Worm (Caenorhabditis elegans) whole organism, L2 larva: ENCODE measurements around the gene C49F5.8.

Experiments used
- C34F6.9 ChIP-seq: fragments of 150-350 bp; optimal IDR thresholded peaks from 2 replicates; lab custom pipeline; 2014; ENCODE audit warnings: missing biosample characterization, missing genetic modification characterization
- F13H6.1 ChIP-seq: sonication (generic microtip); optimal IDR thresholded peaks from 2 replicates; lab custom pipeline; 2016; ENCODE audit warnings: missing genetic modification characterization, missing compliant biosample characterization
- R02D3.7 ChIP-seq: fragments of 150-350 bp; optimal IDR thresholded peaks from 2 replicates; lab custom pipeline; 2014; ENCODE audit warnings: missing biosample characterization, missing genetic modification characterization
- Y55F3AM.14 ChIP-seq: fragments of 200-800 bp; sonication (Bioruptor generic); optimal IDR thresholded peaks from 2 replicates; lab custom pipeline; 2018; ENCODE audit warnings: mild to moderate bottlenecking, missing genetic modification characterization, missing compliant biosample characterization
- ZK546.5 ChIP-seq: sonication (generic microtip); optimal IDR thresholded peaks from 2 replicates; lab custom pipeline; 2017; ENCODE audit warnings: missing biosample characterization, missing genetic modification characterization
- alr-1 ChIP-seq: fragments of 150-350 bp; optimal IDR thresholded peaks from 2 replicates; lab custom pipeline; 2014; ENCODE audit warnings: missing biosample characterization, missing genetic modification characterization
- aly-2 ChIP-seq: fragments of 150-350 bp; optimal IDR thresholded peaks from 2 replicates; lab custom pipeline; 2014; ENCODE audit warnings: missing biosample characterization, missing genetic modification characterization
- ama-1 ChIP-seq: fragments of 150-350 bp; optimal IDR thresholded peaks from 2 replicates; lab custom pipeline; 2018; ENCODE audit warnings: inconsistent platforms
- blmp-1 ChIP-seq: sonication (generic microtip); optimal IDR thresholded peaks from 2 replicates; lab custom pipeline; 2017; ENCODE audit warnings: missing genetic modification characterization, mild to moderate bottlenecking, missing compliant biosample characterization, antibody characterized with exemption, moderate library complexity; ENCODE audit not compliant: insufficient read depth
- ceh-16 ChIP-seq: fragments of 150-350 bp; optimal IDR thresholded peaks from 2 replicates; lab custom pipeline; 2014; ENCODE audit warnings: missing biosample characterization, missing genetic modification characterization
- ceh-82 ChIP-seq: fragments of 150-350 bp; optimal IDR thresholded peaks from 2 replicates; lab custom pipeline; 2014; ENCODE audit warnings: missing biosample characterization, missing genetic modification characterization
- crh-2 ChIP-seq: sonication (generic microtip); optimal IDR thresholded peaks from 2 replicates; lab custom pipeline; 2017; ENCODE audit warnings: missing biosample characterization, missing genetic modification characterization
- dmd-4 ChIP-seq: sonication (generic microtip); optimal IDR thresholded peaks from 2 replicates; lab custom pipeline; 2017; ENCODE audit warnings: missing biosample characterization, missing genetic modification characterization
- egl-27 ChIP-seq: sonication (generic microtip); optimal IDR thresholded peaks from 3 replicates; lab custom pipeline; 2017; ENCODE audit warnings: missing biosample characterization, missing genetic modification reagents, missing genetic modification characterization
- elt-1 ChIP-seq: fragments of 150-350 bp; optimal IDR thresholded peaks from 2 replicates; lab custom pipeline; 2014; ENCODE audit warnings: missing biosample characterization, missing genetic modification characterization
- elt-3 ChIP-seq: sonication (generic microtip); optimal IDR thresholded peaks from 2 replicates; lab custom pipeline; 2017; ENCODE audit warnings: missing biosample characterization, missing genetic modification characterization
- fos-1 ChIP-seq: fragments of 150-350 bp; optimal IDR thresholded peaks from 2 replicates; lab custom pipeline; 2014; ENCODE audit warnings: missing biosample characterization, missing genetic modification characterization
- gmeb-1 ChIP-seq: fragments of 150-350 bp; optimal IDR thresholded peaks from 2 replicates; lab custom pipeline; 2014; ENCODE audit warnings: missing biosample characterization, missing genetic modification characterization
- lin-11 ChIP-seq: fragments of 150-350 bp; sonication (generic microtip); optimal IDR thresholded peaks from 2 replicates; lab custom pipeline; 2014; ENCODE audit warnings: missing biosample characterization, missing genetic modification characterization, inconsistent platforms, mixed read lengths
- lin-13 ChIP-seq: fragments of 150-350 bp; optimal IDR thresholded peaks from 2 replicates; lab custom pipeline; 2014; ENCODE audit warnings: missing biosample characterization, missing genetic modification reagents, missing genetic modification characterization
- lin-39 ChIP-seq: fragments of 150-350 bp; optimal IDR thresholded peaks from 2 replicates; lab custom pipeline; 2014; ENCODE audit warnings: missing biosample characterization, missing genetic modification reagents, missing genetic modification characterization
- lsy-2 ChIP-seq, 2 experiments: fragments of 150-350 bp in 1 of 2; sonication (generic microtip) in 1 of 2; optimal IDR thresholded peaks; 2 replicates each; lab custom pipeline; 2014 to 2017; ENCODE audit warnings: missing biosample characterization in 2 of 2, missing genetic modification characterization in 2 of 2
- mab-5 ChIP-seq: fragments of 150-350 bp; optimal IDR thresholded peaks from 2 replicates; lab custom pipeline; 2014; ENCODE audit warnings: missing biosample characterization, missing genetic modification characterization
- mbf-1 ChIP-seq: sonication (generic microtip); optimal IDR thresholded peaks from 2 replicates; lab custom pipeline; 2017; ENCODE audit warnings: missing biosample characterization, missing genetic modification characterization
- mdl-1 ChIP-seq, 2 experiments: fragments of 150-350 bp in 1 of 2; sonication (generic microtip) in 1 of 2; optimal IDR thresholded peaks; 2 replicates each; lab custom pipeline; 2017; ENCODE audit warnings: missing biosample characterization in 2 of 2, missing genetic modification characterization in 2 of 2
- nhr-10 ChIP-seq: sonication (generic microtip); optimal IDR thresholded peaks from 2 replicates; lab custom pipeline; 2017; ENCODE audit warnings: missing biosample characterization, missing genetic modification characterization
- nhr-11 ChIP-seq: fragments of 150-350 bp; optimal IDR thresholded peaks from 2 replicates; lab custom pipeline; 2014; ENCODE audit warnings: missing biosample characterization, missing genetic modification characterization
- nhr-12 ChIP-seq: fragments of 150-350 bp; optimal IDR thresholded peaks from 2 replicates; lab custom pipeline; 2014; ENCODE audit warnings: missing biosample characterization, missing genetic modification characterization
- nhr-129 ChIP-seq: fragments of 150-350 bp; optimal IDR thresholded peaks from 2 replicates; lab custom pipeline; 2014; ENCODE audit warnings: missing biosample characterization, missing genetic modification characterization
- nhr-21 ChIP-seq: fragments of 150-350 bp; optimal IDR thresholded peaks from 2 replicates; lab custom pipeline; 2014; ENCODE audit warnings: missing biosample characterization, missing genetic modification characterization
- nhr-23 ChIP-seq: fragments of 150-350 bp; optimal IDR thresholded peaks from 2 replicates; lab custom pipeline; 2014; ENCODE audit warnings: missing biosample characterization, missing genetic modification reagents, missing genetic modification characterization
- nhr-237 ChIP-seq: fragments of 150-350 bp; optimal IDR thresholded peaks from 2 replicates; lab custom pipeline; 2014; ENCODE audit warnings: missing biosample characterization, missing genetic modification characterization
- nhr-25 ChIP-seq: fragments of 150-350 bp; sonication (generic microtip); optimal IDR thresholded peaks from 3 replicates; lab custom pipeline; 2014; ENCODE audit warnings: missing biosample characterization, missing genetic modification characterization
- nhr-6 ChIP-seq: fragments of 150-350 bp; optimal IDR thresholded peaks from 2 replicates; lab custom pipeline; 2014; ENCODE audit warnings: missing biosample characterization, missing genetic modification characterization
- nhr-77 ChIP-seq: fragments of 150-350 bp; optimal IDR thresholded peaks from 2 replicates; lab custom pipeline; 2014; ENCODE audit warnings: missing biosample characterization, missing genetic modification characterization
- peb-1 ChIP-seq: fragments of 150-350 bp; optimal IDR thresholded peaks from 2 replicates; lab custom pipeline; 2014; ENCODE audit warnings: missing biosample characterization, missing genetic modification characterization
- sem-4 ChIP-seq: fragments of 150-350 bp; optimal IDR thresholded peaks from 2 replicates; lab custom pipeline; 2014; ENCODE audit warnings: missing biosample characterization, missing genetic modification reagents, missing genetic modification characterization
- skn-1 ChIP-seq: sonication (generic microtip); optimal IDR thresholded peaks from 2 replicates; lab custom pipeline; 2017; ENCODE audit warnings: missing biosample characterization, missing genetic modification characterization
- sma-3 ChIP-seq: sonication (generic microtip); optimal IDR thresholded peaks from 2 replicates; lab custom pipeline; 2016; ENCODE audit warnings: missing genetic modification reagents, missing genetic modification characterization, missing compliant biosample characterization
- sma-9 ChIP-seq, 2 experiments: fragments of 150-350 bp in 1 of 2; sonication (generic microtip) in 1 of 2; optimal IDR thresholded peaks; 2 replicates each; lab custom pipeline; 2014 to 2016; ENCODE audit warnings: missing genetic modification characterization in 2 of 2, mild to moderate bottlenecking in 1 of 2, missing biosample characterization in 1 of 2, missing compliant biosample characterization in 1 of 2, missing genetic modification reagents in 1 of 2, moderate library complexity in 1 of 2
- snpc-4 ChIP-seq: fragments of 150-350 bp; optimal IDR thresholded peaks from 2 replicates; lab custom pipeline; 2014; ENCODE audit warnings: missing biosample characterization, missing genetic modification characterization
- unc-39 ChIP-seq: fragments of 150-350 bp; optimal IDR thresholded peaks from 2 replicates; lab custom pipeline; 2014; ENCODE audit warnings: missing biosample characterization, missing genetic modification characterization
- unc-55 ChIP-seq: fragments of 150-350 bp; sonication (generic microtip); optimal IDR thresholded peaks from 3 replicates; lab custom pipeline; 2014; ENCODE audit warnings: missing biosample characterization, missing genetic modification reagents, missing genetic modification characterization
- unc-62 ChIP-seq: fragments of 150-350 bp; optimal IDR thresholded peaks from 2 replicates; lab custom pipeline; 2014; ENCODE audit warnings: missing biosample characterization, missing genetic modification reagents, missing genetic modification characterization
- zag-1 ChIP-seq: fragments of 150-350 bp; optimal IDR thresholded peaks from 2 replicates; lab custom pipeline; 2014; ENCODE audit warnings: missing biosample characterization, missing genetic modification characterization
- ztf-1 ChIP-seq: fragments of 200-800 bp; sonication (Bioruptor generic); conservative IDR thresholded peaks from 2 replicates; pipeline ENCODE4 v1.3.6; 2022; ENCODE audit warnings: missing genetic modification characterization, missing compliant biosample characterization
- ztf-11 ChIP-seq: sonication (generic microtip); optimal IDR thresholded peaks from 2 replicates; lab custom pipeline; 2017; ENCODE audit warnings: missing biosample characterization, missing genetic modification characterization
- ztf-4 ChIP-seq: fragments of 150-350 bp; optimal IDR thresholded peaks from 2 replicates; lab custom pipeline; 2014; ENCODE audit warnings: missing biosample characterization, missing genetic modification characterization

C49F5.8 gene

ce11 chrX:11920723-11921283, 39.1 kb upstream of the C49F5.8 start, which contains the start of gene Y62H9A.14:
Gene Y62H9A.14 (plus strand): TSS chrX:11921233.
- TF ChIP-seq elt-1, result no peak
- no peak for TF ChIP-seq alr-1 (tag; lab: Kevin White, UChicago)
- TF ChIP-seq mab-5 (tag; lab: Kevin White, UChicago), result no peak
- no peak for TF ChIP-seq Y55F3AM.14
- TF ChIP-seq C34F6.9 (tag; lab: Kevin White, UChicago), result no peak

DNA sequence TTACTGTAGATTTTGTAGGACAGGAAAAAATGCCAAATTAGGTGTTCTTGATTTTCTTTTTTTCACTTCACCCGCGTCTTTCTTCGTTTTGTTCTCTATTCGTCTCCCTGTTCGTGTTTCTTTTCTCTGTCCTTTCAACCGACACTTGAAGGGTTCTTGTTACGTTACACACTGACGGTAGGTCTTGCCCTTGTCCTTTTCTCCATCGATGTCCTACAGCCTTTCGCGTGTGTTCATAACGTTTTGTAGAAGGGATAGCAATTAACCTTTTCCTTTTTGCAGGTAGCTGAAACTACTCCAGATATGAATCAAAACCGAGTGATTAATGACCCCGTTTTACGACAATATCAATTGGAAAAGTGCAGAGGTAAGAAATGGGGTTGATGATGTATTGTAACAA, 35.8 kb upstream of the C49F5.8 start, which contains the start of gene F55G7.1:
Gene F55G7.1, plus strand, starts transcription at position 276 of the 400 bp plus-strand sequence.
- TF ChIP-seq dmd-4, result no peak
- TF ChIP-seq ztf-11, result no peak
- no peak for TF ChIP-seq egl-27 (tag; lab: Kevin White, UChicago)
- TF ChIP-seq elt-3 (tag; lab: Kevin White, UChicago), result no peak
- peak; percentile 17 for TF ChIP-seq mab-5 (tag; lab: Kevin White, UChicago)
- TF ChIP-seq peb-1, result no peak
- TF ChIP-seq fos-1 (tag; lab: Kevin White, UChicago), result peak; percentile 52
- no peak for TF ChIP-seq nhr-23
- no peak for TF ChIP-seq nhr-12 (tag; lab: Kevin White, UChicago)
- TF ChIP-seq F13H6.1 (tag; lab: Kevin White, UChicago), result peak; percentile 35
- no peak for TF ChIP-seq mbf-1 (tag; lab: Kevin White, UChicago)
- TF ChIP-seq sem-4 (tag; lab: Kevin White, UChicago), result no peak
- no peak for TF ChIP-seq nhr-10 (tag; lab: Kevin White, UChicago)
- no peak for TF ChIP-seq nhr-11 (tag; lab: Kevin White, UChicago)
- TF ChIP-seq lin-13, result peak; percentile 4
- peak in 1 of 2 experiments; percentile 31 for TF ChIP-seq lsy-2 (tag; optimal IDR thresholded peaks at IDR 0.05; lab: Kevin White, UChicago)
- TF ChIP-seq lin-11 (tag; lab: Kevin White, UChicago), result no peak
- no peak for TF ChIP-seq lin-39 (tag; lab: Kevin White, UChicago)
- peak; percentile 39 for TF ChIP-seq nhr-237 (tag; lab: Kevin White, UChicago)
- peak; percentile 42 for TF ChIP-seq C34F6.9 (tag; lab: Kevin White, UChicago)
- peak; percentile 2 for TF ChIP-seq Y55F3AM.14
- no peak for TF ChIP-seq alr-1 (tag; lab: Kevin White, UChicago)
- TF ChIP-seq nhr-25 (tag; lab: Kevin White, UChicago), result no peak
- no peak for TF ChIP-seq ztf-4 (tag; lab: Kevin White, UChicago)
- no peak for TF ChIP-seq unc-62 (GFP tag; lab: Kevin White, UChicago)
- no peak for TF ChIP-seq blmp-1
- peak; percentile 76 for TF ChIP-seq nhr-21 (tag; lab: Kevin White, UChicago)
- no peak for TF ChIP-seq ZK546.5 (tag; lab: Kevin White, UChicago)
- TF ChIP-seq R02D3.7 (tag; lab: Kevin White, UChicago), result no peak
- no peak for TF ChIP-seq unc-55 (GFP tag; lab: Kevin White, UChicago)
- no peak for TF ChIP-seq ceh-16 (tag; lab: Kevin White, UChicago)
- no peak for TF ChIP-seq zag-1 (tag; lab: Kevin White, UChicago)
- no peak for TF ChIP-seq ztf-1
- peak; percentile 35 for TF ChIP-seq nhr-6 (tag; lab: Kevin White, UChicago)
- TF ChIP-seq sma-3 (GFP tag; lab: Kevin White, UChicago), result peak; percentile 68
- no peak for TF ChIP-seq unc-39 (tag; lab: Kevin White, UChicago)
- TF ChIP-seq nhr-77 (tag; lab: Kevin White, UChicago), result peak; percentile 27
- no peak for TF ChIP-seq aly-2 (tag; lab: Kevin White, UChicago)
- TF ChIP-seq sma-9 (GFP tag; optimal IDR thresholded peaks at IDR 0.05; lab: Kevin White, UChicago), result peak; percentile 63
- TF ChIP-seq sma-9 (tag; optimal IDR thresholded peaks at IDR 0.05; lab: Kevin White, UChicago), result no peak
- no peak for TF ChIP-seq skn-1
- TF ChIP-seq nhr-129 (tag; lab: Kevin White, UChicago), result peak; percentile 87
- no peak for TF ChIP-seq ceh-82 (tag; lab: Kevin White, UChicago)
- no peak for TF ChIP-seq elt-1
- peak; percentile 52 for TF ChIP-seq snpc-4 (tag; lab: Kevin White, UChicago)
- TF ChIP-seq crh-2 (tag; lab: Kevin White, UChicago), result peak; percentile 70
- TF ChIP-seq gmeb-1 (tag; lab: Kevin White, UChicago), result peak; percentile 65
- TF ChIP-seq ama-1 (lab: Kevin White, UChicago), result no peak
- no peak for TF ChIP-seq mdl-1 (tag; optimal IDR thresholded peaks at IDR 0.05; lab: Kevin White, UChicago)
